Fruit fly (Drosophila melanogaster): Measurements from ENCODE around the gene CG14441.

CG14441 gene

dm6 chrX:6656023-6656594, 43.2 kb upstream of the CG14441 start (continued):
- TF ChIP-seq chm (GFP tag; IDR thresholded peaks at IDR 0.05), result peak; percentile 62; the same call in 1 of the 2 replicates
- 0 out of 3 replicates have a peak, but pooled peaks have one; percentile 48 for TF ChIP-seq CG2889 (GFP tag; IDR thresholded peaks at IDR 0.05)
- peak; percentile 86 for TF ChIP-seq mam (GFP tag; optimal IDR thresholded peaks at IDR 0.05)
- peak; percentile 99 for TF ChIP-seq CG31224 (GFP tag; IDR thresholded peaks at IDR 0.05)
- peak; percentile 76 for TF ChIP-seq CG18764 (GFP tag; optimal IDR thresholded peaks at IDR 0.05)
- peak; percentile 28; the same call in 1 of the 2 replicates for TF ChIP-seq CG10321 (GFP tag; IDR thresholded peaks at IDR 0.05)
- peak; percentile 80 for TF ChIP-seq CG13775 (GFP tag; optimal IDR thresholded peaks at IDR 0.05)
- peak; percentile 87 for TF ChIP-seq NfI (GFP tag; optimal IDR thresholded peaks at IDR 0.05)
- TF ChIP-seq salm (tag; optimal IDR thresholded peaks at IDR 0.05), result peak; percentile 33
- TF ChIP-seq CG5180 (GFP tag; optimal IDR thresholded peaks at IDR 0.05), result peak; percentile 73
- TF ChIP-seq zfh2 (GFP tag; optimal IDR thresholded peaks at IDR 0.05), result peak; percentile 77
- peak; percentile 51 for TF ChIP-seq CG8281 (tag; optimal IDR thresholded peaks at IDR 0.05)
- peak; percentile 86 for TF ChIP-seq cwo (GFP tag; optimal IDR thresholded peaks at IDR 0.05)
- TF ChIP-seq CG2199 (GFP tag; IDR thresholded peaks at IDR 0.05), result no peak
- TF ChIP-seq Mrtf (GFP tag; IDR thresholded peaks at IDR 0.05), result peak; percentile 69; the same call in 2 of the 3 replicates
- TF ChIP-seq psq (GFP tag; optimal IDR thresholded peaks at IDR 0.05), result peak; percentile 30
- no peak for TF ChIP-seq Hr39 (optimal IDR thresholded peaks at IDR 0.05)
- TF ChIP-seq repo (GFP tag; optimal IDR thresholded peaks at IDR 0.05), result peak; percentile 63
- TF ChIP-seq dmrt99B (tag; optimal IDR thresholded peaks at IDR 0.05), result peak; percentile 89
- TF ChIP-seq CG9817 (tag; optimal IDR thresholded peaks at IDR 0.05), result peak; percentile 78
- TF ChIP-seq Six4 (GFP tag; optimal IDR thresholded peaks at IDR 0.05), result peak; percentile 64
- TF ChIP-seq rib (GFP tag; IDR thresholded peaks at IDR 0.05), result 0 out of 2 replicates have a peak, but pooled peaks have one; percentile 12
- peak; percentile 78 for TF ChIP-seq CG7786 (GFP tag; optimal IDR thresholded peaks at IDR 0.05)
- peak; percentile 66 for TF ChIP-seq Jarid2 (GFP tag; optimal IDR thresholded peaks at IDR 0.05)
- peak; percentile 57; the same call in 1 of the 3 replicates for TF ChIP-seq ken (GFP tag; IDR thresholded peaks at IDR 0.05)
- TF ChIP-seq Lhr (GFP tag; optimal IDR thresholded peaks at IDR 0.05), result peak; percentile 40
- peak; percentile 49 for TF ChIP-seq CG2116 (GFP tag; optimal IDR thresholded peaks at IDR 0.05)
- peak; percentile 34; the same call in 1 of the 2 replicates for TF ChIP-seq MBD-R2 (GFP tag; IDR thresholded peaks at IDR 0.05)
- peak; percentile 65 for TF ChIP-seq ranshi (GFP tag; IDR thresholded peaks at IDR 0.05)
- TF ChIP-seq CG14667 (GFP tag; IDR thresholded peaks at IDR 0.05), result peak; percentile 68
- TF ChIP-seq Rx (GFP tag; IDR thresholded peaks at IDR 0.05), result peak; percentile 69
- TF ChIP-seq Nf-YA (GFP tag; IDR thresholded peaks at IDR 0.05), result 0 out of 2 replicates have a peak, but pooled peaks have one; percentile 47
- peak; percentile 48 for TF ChIP-seq Ets97D (GFP tag; optimal IDR thresholded peaks at IDR 0.05)
- TF ChIP-seq CG7987 (GFP tag; optimal IDR thresholded peaks at IDR 0.05), result peak; percentile 40
- peak; percentile 53; the same call in 1 of the 2 replicates for TF ChIP-seq CG17612 (GFP tag; IDR thresholded peaks at IDR 0.05)
- peak; percentile 39 for TF ChIP-seq kni (GFP tag; optimal IDR thresholded peaks at IDR 0.05)
- TF ChIP-seq CG12942 (GFP tag; optimal IDR thresholded peaks at IDR 0.05), result peak; percentile 74
- peak; percentile 63; the same call in 1 of the 2 replicates for TF ChIP-seq CG43689 (GFP tag; IDR thresholded peaks at IDR 0.05)
- TF ChIP-seq sna (GFP tag; IDR thresholded peaks at IDR 0.05; ENCODE audit: partially characterized antibody), result no peak
- TF ChIP-seq Xbp1 (GFP tag; optimal IDR thresholded peaks at IDR 0.05), result peak; percentile 87
- TF ChIP-seq HmgZ (tag; optimal IDR thresholded peaks at IDR 0.05), result peak; percentile 81
- peak; percentile 68 for TF ChIP-seq CG12236 (GFP tag; optimal IDR thresholded peaks at IDR 0.05)
- TF ChIP-seq gce (GFP tag; IDR thresholded peaks at IDR 0.05), result peak; percentile 67; the same call in 1 of the 3 replicates
- TF ChIP-seq CG31365 (tag; optimal IDR thresholded peaks at IDR 0.05), result peak; percentile 38
- TF ChIP-seq kah (GFP tag; optimal IDR thresholded peaks at IDR 0.05), result peak; percentile 59
- TF ChIP-seq pum (GFP tag; optimal IDR thresholded peaks at IDR 0.05), result peak; percentile 72
- peak; percentile 73 for TF ChIP-seq corto (GFP tag; optimal IDR thresholded peaks at IDR 0.05)
- no peak for TF ChIP-seq Hey (tag; optimal IDR thresholded peaks at IDR 0.05)
- TF ChIP-seq GATAe (GFP tag; conservative IDR thresholded peaks at IDR 0.05), result no peak; the same call in 1 of the 2 replicates
- peak; percentile 49 for TF ChIP-seq trh (GFP tag; optimal IDR thresholded peaks at IDR 0.05)

All from whole organism, embryonic.